Worm (Caenorhabditis elegans) whole organism, mixed stage, embryonic: Measurements from ENCODE around the gene C10C5.3.

Source experiments
- M03D4.4 ChIP-seq: sonication (generic microtip); optimal IDR thresholded peaks from 2 replicates; lab custom pipeline; 2017; ENCODE audit warnings: mild to moderate bottlenecking, missing genetic modification characterization, missing compliant biosample characterization
- ces-1 ChIP-seq: fragments of 150-350 bp; optimal IDR thresholded peaks from 2 replicates; lab custom pipeline; 2014; ENCODE audit warnings: missing biosample characterization, missing genetic modification reagents, missing genetic modification characterization
- elt-3 ChIP-seq: fragments of 150-350 bp; optimal IDR thresholded peaks from 2 replicates; lab custom pipeline; 2014; ENCODE audit warnings: missing biosample characterization, missing genetic modification characterization
- flh-1 ChIP-seq: fragments of 200-800 bp; sonication (Bioruptor generic); optimal IDR thresholded peaks from 2 replicates; lab custom pipeline; 2018; ENCODE audit warnings: mild to moderate bottlenecking, missing genetic modification characterization, moderate library complexity, missing compliant biosample characterization
- ham-2 ChIP-seq: fragments of 200-800 bp; sonication (Bioruptor generic); optimal IDR thresholded peaks from 2 replicates; lab custom pipeline; 2018; ENCODE audit warnings: mild to moderate bottlenecking, missing genetic modification characterization, missing compliant biosample characterization
- lsy-2 ChIP-seq: fragments of 150-350 bp; optimal IDR thresholded peaks from 2 replicates; lab custom pipeline; 2014; ENCODE audit warnings: missing biosample characterization, missing genetic modification characterization
- nhr-12 ChIP-seq: fragments of 150-350 bp; optimal IDR thresholded peaks from 2 replicates; lab custom pipeline; 2014; ENCODE audit warnings: missing biosample characterization, missing genetic modification characterization
- nhr-237 ChIP-seq: fragments of 150-350 bp; optimal IDR thresholded peaks from 2 replicates; lab custom pipeline; 2014; ENCODE audit warnings: missing biosample characterization, missing genetic modification characterization
- nhr-28 ChIP-seq: fragments of 150-350 bp; optimal IDR thresholded peaks from 2 replicates; lab custom pipeline; 2014; ENCODE audit warnings: missing biosample characterization, missing genetic modification characterization
- nhr-76 ChIP-seq: sonication (generic microtip); optimal IDR thresholded peaks from 2 replicates; lab custom pipeline; 2017; ENCODE audit warnings: missing biosample characterization, missing genetic modification characterization
- snpc-4 ChIP-seq: fragments of 150-350 bp; optimal IDR thresholded peaks from 2 replicates; lab custom pipeline; 2014; ENCODE audit warnings: missing biosample characterization, missing genetic modification characterization
- unc-39 ChIP-seq: fragments of 150-350 bp; optimal IDR thresholded peaks from 2 replicates; lab custom pipeline; 2014; ENCODE audit warnings: missing biosample characterization, missing genetic modification characterization
- unc-62 ChIP-seq: fragments of 150-350 bp; optimal IDR thresholded peaks from 2 replicates; lab custom pipeline; 2014; ENCODE audit warnings: missing biosample characterization, missing genetic modification reagents, missing genetic modification characterization

ce11 chrIV:9333007-9333406 lies 41.6 kb upstream of the C10C5.3 start:
- no peak for TF ChIP-seq unc-62 (GFP tag; lab: Kevin White, UChicago)
- TF ChIP-seq nhr-12 (tag; lab: Kevin White, UChicago): no peak
- TF ChIP-seq ham-2: no peak
- TF ChIP-seq ces-1: no peak
- no peak for TF ChIP-seq M03D4.4
- TF ChIP-seq unc-39: no peak
- no peak for TF ChIP-seq snpc-4 (tag; lab: Kevin White, UChicago)
- TF ChIP-seq elt-3 (tag; lab: Kevin White, UChicago): no peak
- no peak for TF ChIP-seq nhr-76 (tag; lab: Kevin White, UChicago)
- TF ChIP-seq nhr-28: no peak
- TF ChIP-seq flh-1 (GFP tag; lab: Kevin White, UChicago): no peak
- no peak for TF ChIP-seq nhr-237 (tag; lab: Kevin White, UChicago)
- no peak for TF ChIP-seq lsy-2 (tag; lab: Kevin White, UChicago)
